Worm (Caenorhabditis elegans): ENCODE results near the gene frpr-2.

Gene frpr-2

ce11 chrX:13007857-13008813 is 42.9 kb downstream of the frpr-2 start, which contains the start of gene nhr-25:
Gene nhr-25, plus strand, starts transcription at chrX:13008493.
- TF ChIP-seq egl-27 (tag; optimal IDR thresholded peaks at IDR 0.05) = peak; percentile 23
- TF ChIP-seq sma-9 (GFP tag; optimal IDR thresholded peaks at IDR 0.05) = peak; percentile 23
- TF ChIP-seq sma-9 (tag; optimal IDR thresholded peaks at IDR 0.05) = no peak
- TF ChIP-seq sma-3 (GFP tag; optimal IDR thresholded peaks at IDR 0.05) = peak; percentile 78
- TF ChIP-seq fos-1 (tag; optimal IDR thresholded peaks at IDR 0.05) = peak; percentile 35
- TF ChIP-seq elt-1 (tag; optimal IDR thresholded peaks at IDR 0.05) = no peak
- peak in 1 of 2 experiments; percentile 7 for TF ChIP-seq lsy-2 (tag; optimal IDR thresholded peaks at IDR 0.05)
- TF ChIP-seq blmp-1 (tag; optimal IDR thresholded peaks at IDR 0.05; ENCODE audit: insufficient read depth) = peak; percentile 94
- TF ChIP-seq nhr-21 (tag; optimal IDR thresholded peaks at IDR 0.05) = peak; percentile 57
- TF ChIP-seq nhr-25 (tag; optimal IDR thresholded peaks at IDR 0.05) = peak; percentile 96
- no peak for TF ChIP-seq ztf-1 (GFP tag; conservative IDR thresholded peaks at IDR 0.05)
- TF ChIP-seq peb-1 (tag; optimal IDR thresholded peaks at IDR 0.05) = no peak
- no peak for TF ChIP-seq ztf-11 (tag; optimal IDR thresholded peaks at IDR 0.05)

DNA sequence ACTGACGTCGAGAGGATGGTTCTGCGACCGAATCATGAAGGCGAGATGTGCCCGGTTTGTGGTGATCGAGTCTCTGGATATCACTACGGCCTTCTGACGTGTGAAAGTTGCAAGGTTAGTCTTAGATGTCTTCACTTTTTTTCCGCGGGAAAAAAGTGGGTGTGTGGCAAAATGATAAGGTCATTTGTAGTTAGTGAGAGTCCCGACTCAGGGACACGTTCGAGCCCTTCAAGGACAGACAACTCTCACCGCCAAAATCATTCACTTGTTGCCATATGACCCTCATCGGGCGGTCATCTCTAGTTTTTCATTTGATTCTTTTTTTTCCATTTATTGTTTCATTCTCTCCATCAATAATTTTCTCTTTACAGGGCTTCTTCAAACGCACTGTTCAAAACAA is 43.6 kb downstream of the frpr-2 start:
- TF ChIP-seq Y55F3AM.14 (GFP tag; optimal IDR thresholded peaks at IDR 0.05) (no peak), fos-1 (tag; optimal IDR thresholded peaks at IDR 0.05) (no peak), R02D3.7 (tag; optimal IDR thresholded peaks at IDR 0.05) (no peak), nhr-129 (tag; optimal IDR thresholded peaks at IDR 0.05) (no peak), ceh-16 (tag; optimal IDR thresholded peaks at IDR 0.05) (peak; percentile 41), zag-1 (tag; optimal IDR thresholded peaks at IDR 0.05) (no peak), nhr-25 (tag; optimal IDR thresholded peaks at IDR 0.05) (peak; percentile 99), C34F6.9 (tag; optimal IDR thresholded peaks at IDR 0.05) (no peak), sma-9 (GFP tag; optimal IDR thresholded peaks at IDR 0.05) (peak; percentile 69), sma-9 (tag; optimal IDR thresholded peaks at IDR 0.05) (no peak), unc-39 (tag; optimal IDR thresholded peaks at IDR 0.05) (no peak), snpc-4 (tag; optimal IDR thresholded peaks at IDR 0.05) (no peak), lsy-2 (tag; optimal IDR thresholded peaks at IDR 0.05) (no peak), elt-1 (tag; optimal IDR thresholded peaks at IDR 0.05) (no peak), ztf-4 (tag; optimal IDR thresholded peaks at IDR 0.05) (no peak), crh-2 (tag; optimal IDR thresholded peaks at IDR 0.05) (no peak), nhr-12 (tag; optimal IDR thresholded peaks at IDR 0.05) (no peak), nhr-21 (tag; optimal IDR thresholded peaks at IDR 0.05) (no peak), unc-55 (GFP tag; optimal IDR thresholded peaks at IDR 0.05) (no peak), nhr-23 (tag; optimal IDR thresholded peaks at IDR 0.05) (no peak), blmp-1 (tag; optimal IDR thresholded peaks at IDR 0.05; ENCODE audit: insufficient read depth) (peak; percentile 99), nhr-11 (tag; optimal IDR thresholded peaks at IDR 0.05) (no peak), ceh-82 (tag; optimal IDR thresholded peaks at IDR 0.05) (no peak), aly-2 (tag; optimal IDR thresholded peaks at IDR 0.05) (no peak), ZK546.5 (tag; optimal IDR thresholded peaks at IDR 0.05) (no peak), F13H6.1 (tag; optimal IDR thresholded peaks at IDR 0.05) (no peak), ztf-1 (GFP tag; conservative IDR thresholded peaks at IDR 0.05) (no peak), lin-13 (GFP tag; optimal IDR thresholded peaks at IDR 0.05) (no peak), nhr-77 (tag; optimal IDR thresholded peaks at IDR 0.05) (no peak), lin-11 (tag; optimal IDR thresholded peaks at IDR 0.05) (no peak), skn-1 (tag; optimal IDR thresholded peaks at IDR 0.05) (no peak), egl-27 (tag; optimal IDR thresholded peaks at IDR 0.05) (no peak), sem-4 (tag; optimal IDR thresholded peaks at IDR 0.05) (no peak), ama-1 (optimal IDR thresholded peaks at IDR 0.05) (no peak), mbf-1 (tag; optimal IDR thresholded peaks at IDR 0.05) (no peak)

DNA sequence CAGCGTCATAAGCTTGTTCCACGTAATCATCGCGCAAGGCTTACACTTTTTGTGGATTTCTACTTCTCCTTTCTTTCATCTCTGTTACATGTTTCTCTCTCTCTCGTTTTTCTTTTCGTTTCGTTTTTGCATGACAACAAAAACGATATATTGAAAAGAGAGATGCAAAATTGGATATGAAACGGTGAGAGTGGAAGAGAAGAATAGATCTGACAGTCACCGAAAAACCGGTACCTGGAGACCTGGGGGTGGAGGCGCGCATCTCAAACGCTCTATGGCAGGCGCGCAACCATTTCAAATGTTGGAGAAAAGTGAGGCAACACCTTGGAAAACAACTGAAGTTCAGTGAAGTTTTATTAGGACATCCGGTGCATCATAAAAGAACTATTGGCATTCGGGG is 44.4 kb downstream of the frpr-2 start:
- TF ChIP-seq ama-1 (optimal IDR thresholded peaks at IDR 0.05) (no peak), ceh-82 (tag; optimal IDR thresholded peaks at IDR 0.05) (no peak), lin-39 (tag; optimal IDR thresholded peaks at IDR 0.05) (no peak), nhr-6 (tag; optimal IDR thresholded peaks at IDR 0.05) (no peak), mdl-1 (tag; optimal IDR thresholded peaks at IDR 0.05) (no peak), egl-27 (tag; optimal IDR thresholded peaks at IDR 0.05) (peak; percentile 30), peb-1 (tag; optimal IDR thresholded peaks at IDR 0.05) (no peak), ceh-16 (tag; optimal IDR thresholded peaks at IDR 0.05) (peak; percentile 73), lsy-2 (tag; optimal IDR thresholded peaks at IDR 0.05) (peak in 1 of 2 experiments; percentile 16), fos-1 (tag; optimal IDR thresholded peaks at IDR 0.05) (peak; percentile 31), nhr-25 (tag; optimal IDR thresholded peaks at IDR 0.05) (peak; percentile 98), lin-13 (GFP tag; optimal IDR thresholded peaks at IDR 0.05) (no peak), alr-1 (tag; optimal IDR thresholded peaks at IDR 0.05) (no peak), dmd-4 (tag; optimal IDR thresholded peaks at IDR 0.05) (no peak), Y55F3AM.14 (GFP tag; optimal IDR thresholded peaks at IDR 0.05) (peak; percentile 76), blmp-1 (tag; optimal IDR thresholded peaks at IDR 0.05; ENCODE audit: insufficient read depth) (peak; percentile 91), sma-9 (GFP tag; optimal IDR thresholded peaks at IDR 0.05) (peak; percentile 46), sma-9 (tag; optimal IDR thresholded peaks at IDR 0.05) (no peak), R02D3.7 (tag; optimal IDR thresholded peaks at IDR 0.05) (no peak), nhr-21 (tag; optimal IDR thresholded peaks at IDR 0.05) (peak; percentile 63), sem-4 (tag; optimal IDR thresholded peaks at IDR 0.05) (peak; percentile 50), mab-5 (tag; optimal IDR thresholded peaks at IDR 0.05) (no peak), nhr-77 (tag; optimal IDR thresholded peaks at IDR 0.05) (no peak)

All from whole organism, L2 larva.